Worm (Caenorhabditis elegans): Measurements from ENCODE around the gene Y53G8AR.6.

The Y53G8AR.6 gene

ce11 chrIII:3294283-3294793 lies at the start of gene Y53G8AR.6, which contains the start of gene Y53G8AR.8:
Gene Y53G8AR.6 (plus strand): TSS chrIII:3294743.
Gene Y53G8AR.8 (minus strand): TSS chrIII:3294330.
- no peak for TF ChIP-seq mbf-1 (tag; optimal IDR thresholded peaks at IDR 0.05)
- no peak for TF ChIP-seq ama-1 (optimal IDR thresholded peaks at IDR 0.05)
- TF ChIP-seq ceh-82 (tag; optimal IDR thresholded peaks at IDR 0.05), result no peak
- no peak for TF ChIP-seq nhr-25 (tag; optimal IDR thresholded peaks at IDR 0.05)
- peak; percentile 32 for TF ChIP-seq unc-55 (GFP tag; optimal IDR thresholded peaks at IDR 0.05)
- no peak for TF ChIP-seq elt-3 (tag; optimal IDR thresholded peaks at IDR 0.05)
- peak; percentile 48 for TF ChIP-seq C34F6.9 (tag; optimal IDR thresholded peaks at IDR 0.05)
- TF ChIP-seq skn-1 (tag; optimal IDR thresholded peaks at IDR 0.05), result no peak
- TF ChIP-seq sma-3 (GFP tag; optimal IDR thresholded peaks at IDR 0.05), result no peak
- no peak for TF ChIP-seq nhr-21 (tag; optimal IDR thresholded peaks at IDR 0.05)
- TF ChIP-seq mdl-1 (tag; optimal IDR thresholded peaks at IDR 0.05), result no peak
- TF ChIP-seq nhr-6 (tag; optimal IDR thresholded peaks at IDR 0.05), result no peak
- no peak for TF ChIP-seq nhr-237 (tag; optimal IDR thresholded peaks at IDR 0.05)
- no peak for TF ChIP-seq unc-39 (tag; optimal IDR thresholded peaks at IDR 0.05)
- TF ChIP-seq zag-1 (tag; optimal IDR thresholded peaks at IDR 0.05), result no peak
- TF ChIP-seq nhr-10 (tag; optimal IDR thresholded peaks at IDR 0.05), result no peak
- peak; percentile 52 for TF ChIP-seq gmeb-1 (tag; optimal IDR thresholded peaks at IDR 0.05)
- no peak for TF ChIP-seq nhr-129 (tag; optimal IDR thresholded peaks at IDR 0.05)
- peak; percentile 4 to 57 for TF ChIP-seq lsy-2 (tag; optimal IDR thresholded peaks at IDR 0.05)
- TF ChIP-seq mab-5 (tag; optimal IDR thresholded peaks at IDR 0.05), result no peak
- no peak for TF ChIP-seq ztf-1 (GFP tag; conservative IDR thresholded peaks at IDR 0.05)
- TF ChIP-seq nhr-23 (tag; optimal IDR thresholded peaks at IDR 0.05), result no peak
- TF ChIP-seq R02D3.7 (tag; optimal IDR thresholded peaks at IDR 0.05), result no peak
- no peak for TF ChIP-seq ZK546.5 (tag; optimal IDR thresholded peaks at IDR 0.05)
- no peak for TF ChIP-seq peb-1 (tag; optimal IDR thresholded peaks at IDR 0.05)
- no peak for TF ChIP-seq unc-62 (GFP tag; optimal IDR thresholded peaks at IDR 0.05)
- TF ChIP-seq snpc-4 (tag; optimal IDR thresholded peaks at IDR 0.05), result no peak
- peak; percentile 34 for TF ChIP-seq lin-13 (GFP tag; optimal IDR thresholded peaks at IDR 0.05)

ce11 chrIII:3248307-3249037 lies 46.1 kb upstream of the Y53G8AR.6 start, which contains the start of gene nduf-9:
Gene nduf-9 (minus strand): TSS chrIII:3248575.
- TF ChIP-seq nhr-6 (tag; optimal IDR thresholded peaks at IDR 0.05), result no peak
- no peak for TF ChIP-seq ceh-82 (tag; optimal IDR thresholded peaks at IDR 0.05)
- no peak for TF ChIP-seq elt-1 (tag; optimal IDR thresholded peaks at IDR 0.05)
- TF ChIP-seq ztf-11 (tag; optimal IDR thresholded peaks at IDR 0.05), result no peak
- no peak for TF ChIP-seq blmp-1 (tag; optimal IDR thresholded peaks at IDR 0.05; ENCODE audit: insufficient read depth)
- TF ChIP-seq ceh-16 (tag; optimal IDR thresholded peaks at IDR 0.05), result no peak
- TF ChIP-seq sma-3 (GFP tag; optimal IDR thresholded peaks at IDR 0.05), result no peak
- TF ChIP-seq Y55F3AM.14 (GFP tag; optimal IDR thresholded peaks at IDR 0.05), result no peak
- peak; percentile 84 to 96 for TF ChIP-seq lsy-2 (tag; optimal IDR thresholded peaks at IDR 0.05)
- no peak for TF ChIP-seq peb-1 (tag; optimal IDR thresholded peaks at IDR 0.05)
- peak; percentile 55 for TF ChIP-seq C34F6.9 (tag; optimal IDR thresholded peaks at IDR 0.05)
- TF ChIP-seq mab-5 (tag; optimal IDR thresholded peaks at IDR 0.05), result no peak
- TF ChIP-seq gmeb-1 (tag; optimal IDR thresholded peaks at IDR 0.05), result peak; percentile 16
- TF ChIP-seq unc-39 (tag; optimal IDR thresholded peaks at IDR 0.05), result no peak
- TF ChIP-seq alr-1 (tag; optimal IDR thresholded peaks at IDR 0.05), result no peak
- peak; percentile 30 for TF ChIP-seq nhr-129 (tag; optimal IDR thresholded peaks at IDR 0.05)
- no peak for TF ChIP-seq R02D3.7 (tag; optimal IDR thresholded peaks at IDR 0.05)
- TF ChIP-seq nhr-21 (tag; optimal IDR thresholded peaks at IDR 0.05), result no peak
- TF ChIP-seq egl-27 (tag; optimal IDR thresholded peaks at IDR 0.05), result no peak
- no peak for TF ChIP-seq F13H6.1 (tag; optimal IDR thresholded peaks at IDR 0.05)
- no peak for TF ChIP-seq nhr-12 (tag; optimal IDR thresholded peaks at IDR 0.05)
- no peak for TF ChIP-seq nhr-23 (tag; optimal IDR thresholded peaks at IDR 0.05)
- TF ChIP-seq dmd-4 (tag; optimal IDR thresholded peaks at IDR 0.05), result no peak
- no peak for TF ChIP-seq snpc-4 (tag; optimal IDR thresholded peaks at IDR 0.05)
- TF ChIP-seq ama-1 (optimal IDR thresholded peaks at IDR 0.05), result no peak
- peak; percentile 13 for TF ChIP-seq unc-55 (GFP tag; optimal IDR thresholded peaks at IDR 0.05)
- TF ChIP-seq nhr-237 (tag; optimal IDR thresholded peaks at IDR 0.05), result no peak
- TF ChIP-seq nhr-10 (tag; optimal IDR thresholded peaks at IDR 0.05), result no peak
- TF ChIP-seq ztf-1 (GFP tag; conservative IDR thresholded peaks at IDR 0.05), result no peak
- TF ChIP-seq mdl-1 (tag; optimal IDR thresholded peaks at IDR 0.05), result no peak
- TF ChIP-seq ZK546.5 (tag; optimal IDR thresholded peaks at IDR 0.05), result no peak
- no peak for TF ChIP-seq fos-1 (tag; optimal IDR thresholded peaks at IDR 0.05)
- no peak for TF ChIP-seq zag-1 (tag; optimal IDR thresholded peaks at IDR 0.05)
- TF ChIP-seq mbf-1 (tag; optimal IDR thresholded peaks at IDR 0.05), result no peak
- TF ChIP-seq nhr-25 (tag; optimal IDR thresholded peaks at IDR 0.05), result no peak
- peak; percentile 40 for TF ChIP-seq lin-13 (GFP tag; optimal IDR thresholded peaks at IDR 0.05)
- no peak for TF ChIP-seq skn-1 (tag; optimal IDR thresholded peaks at IDR 0.05)
- no peak for TF ChIP-seq ztf-4 (tag; optimal IDR thresholded peaks at IDR 0.05)
- no peak for TF ChIP-seq nhr-11 (tag; optimal IDR thresholded peaks at IDR 0.05)
- TF ChIP-seq nhr-77 (tag; optimal IDR thresholded peaks at IDR 0.05), result no peak
- TF ChIP-seq sma-9 (GFP tag; optimal IDR thresholded peaks at IDR 0.05), result no peak
- TF ChIP-seq sma-9 (tag; optimal IDR thresholded peaks at IDR 0.05), result no peak
- no peak for TF ChIP-seq elt-3 (tag; optimal IDR thresholded peaks at IDR 0.05)
- no peak for TF ChIP-seq aly-2 (tag; optimal IDR thresholded peaks at IDR 0.05)
- TF ChIP-seq sem-4 (tag; optimal IDR thresholded peaks at IDR 0.05), result no peak
- TF ChIP-seq lin-39 (tag; optimal IDR thresholded peaks at IDR 0.05), result no peak
